Worm (Caenorhabditis elegans) whole organism, L1 larva: ENCODE measurements around the gene ssp-33.

Experiments used
- ama-1 ChIP-seq: fragments of 150-350 bp; optimal IDR thresholded peaks from 2 replicates; lab custom pipeline; 2014
- ceh-82 ChIP-seq, 3 experiments: fragments of 150-350 bp in 1 of 3; sonication (generic microtip) in 2 of 3; optimal IDR thresholded peaks; 2 replicates each; lab custom pipeline; 2014 to 2017; ENCODE audit warnings: missing biosample characterization in 3 of 3, missing genetic modification characterization in 3 of 3
- ces-1 ChIP-seq: fragments of 150-350 bp; optimal IDR thresholded peaks from 2 replicates; lab custom pipeline; 2014; ENCODE audit warnings: missing biosample characterization, missing genetic modification reagents, missing genetic modification characterization
- egl-27 ChIP-seq, 2 experiments: fragments of 150-350 bp in 1 of 2; sonication (generic microtip); optimal IDR thresholded peaks; 3 replicates each; lab custom pipeline; 2017 to 2018; ENCODE audit warnings: missing biosample characterization in 2 of 2, missing genetic modification characterization in 2 of 2, missing genetic modification reagents in 2 of 2
- mdl-1 ChIP-seq, 2 experiments: fragments of 150-350 bp; optimal IDR thresholded peaks; 2 replicates each; lab custom pipeline; 2014 to 2017; ENCODE audit warnings: missing biosample characterization in 2 of 2, missing genetic modification characterization in 2 of 2, inconsistent platforms in 1 of 2
- nhr-11 ChIP-seq: fragments of 150-350 bp; optimal IDR thresholded peaks from 2 replicates; lab custom pipeline; 2014; ENCODE audit warnings: missing biosample characterization, missing genetic modification characterization
- nhr-237 ChIP-seq: fragments of 150-350 bp; optimal IDR thresholded peaks from 2 replicates; lab custom pipeline; 2014; ENCODE audit warnings: missing biosample characterization, missing genetic modification characterization
- nhr-28 ChIP-seq: fragments of 150-350 bp; optimal IDR thresholded peaks from 2 replicates; lab custom pipeline; 2014; ENCODE audit warnings: missing biosample characterization, missing genetic modification characterization
- snpc-4 ChIP-seq: fragments of 150-350 bp; optimal IDR thresholded peaks from 2 replicates; lab custom pipeline; 2014; ENCODE audit warnings: missing biosample characterization, missing genetic modification characterization
- unc-130 ChIP-seq: fragments of 150-350 bp; optimal IDR thresholded peaks from 2 replicates; lab custom pipeline; 2017; ENCODE audit warnings: missing biosample characterization, missing genetic modification characterization, inconsistent platforms
- unc-62 ChIP-seq: fragments of 150-350 bp; optimal IDR thresholded peaks from 2 replicates; lab custom pipeline; 2014; ENCODE audit warnings: missing biosample characterization, missing genetic modification reagents, missing genetic modification characterization
- zag-1 ChIP-seq: fragments of 150-350 bp; optimal IDR thresholded peaks from 2 replicates; lab custom pipeline; 2014; ENCODE audit warnings: missing biosample characterization, missing genetic modification characterization

- TF ChIP-seq mdl-1 (tag; optimal IDR thresholded peaks at IDR 0.05; lab: Kevin White, UChicago), result no peak
- no peak for TF ChIP-seq nhr-28 (tag; lab: Kevin White, UChicago)
- TF ChIP-seq snpc-4 (tag; lab: Kevin White, UChicago), result no peak
- TF ChIP-seq egl-27 (tag; optimal IDR thresholded peaks at IDR 0.05; lab: Kevin White, UChicago), result no peak
- TF ChIP-seq unc-130, result no peak
- TF ChIP-seq nhr-11 (tag; lab: Kevin White, UChicago), result no peak
- TF ChIP-seq unc-62 (GFP tag; lab: Kevin White, UChicago), result no peak
- TF ChIP-seq ceh-82 (tag; optimal IDR thresholded peaks at IDR 0.05; lab: Kevin White, UChicago), result no peak
- TF ChIP-seq ces-1 (GFP tag; lab: Kevin White, UChicago), result no peak
- TF ChIP-seq ama-1 (lab: Kevin White, UChicago), result no peak
- no peak for TF ChIP-seq zag-1
- no peak for TF ChIP-seq nhr-237 (tag; lab: Kevin White, UChicago)
These were observed 35.8 kb downstream of the ssp-33 start for ce11 chrV:14746975-14747374.
